Worm (Caenorhabditis elegans) whole organism, L4/young adult: ENCODE measurements around the gene R07E5.6.

Experiments
- W03F9.2 ChIP-seq: fragments of 150-350 bp; optimal IDR thresholded peaks from 2 replicates; lab custom pipeline; 2014; ENCODE audit warnings: missing biosample characterization, missing genetic modification characterization
- dao-5 ChIP-seq: sonication (generic microtip); optimal IDR thresholded peaks from 2 replicates; lab custom pipeline; 2016; ENCODE audit warnings: missing genotype, missing genetic modification characterization, moderate library complexity, missing compliant biosample characterization
- him-1 ChIP-seq: sonication (generic microtip); optimal IDR thresholded peaks from 2 replicates; lab custom pipeline; 2016; ENCODE audit warnings: missing genotype, missing genetic modification reagents, missing genetic modification characterization, missing compliant biosample characterization

R07E5.6 gene

DNA sequence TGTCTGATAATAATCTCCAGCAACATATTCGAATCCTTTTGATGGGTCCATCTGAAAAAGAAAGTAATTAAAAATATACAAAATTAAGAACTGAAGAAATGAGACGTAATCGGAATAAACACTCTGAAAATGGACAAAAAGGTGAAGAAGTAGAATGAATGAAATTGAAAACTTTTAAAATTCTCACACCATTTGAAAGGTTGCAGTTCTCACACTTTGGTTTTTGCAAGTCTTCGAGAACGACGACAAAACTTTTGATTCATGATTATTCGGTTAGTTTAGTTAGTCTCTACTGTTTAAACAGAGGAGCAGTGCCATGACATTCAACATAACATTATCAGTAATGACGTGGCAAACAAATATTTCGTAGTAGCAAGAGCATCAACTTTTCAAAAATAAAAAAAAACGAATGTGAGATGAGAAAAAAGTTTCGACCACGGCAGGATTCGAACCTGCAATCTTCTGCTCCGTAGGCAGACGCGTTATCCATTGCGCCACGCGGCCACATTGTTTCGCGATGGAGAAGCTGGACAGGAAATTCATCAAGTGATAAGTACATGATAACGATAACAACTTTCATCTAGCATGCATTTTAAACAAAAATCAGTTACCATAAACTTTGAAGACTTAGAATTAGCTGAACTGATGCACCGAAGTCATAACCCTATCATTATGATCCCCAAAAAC lies 51.5 kb downstream of the R07E5.6 start, which contains the start of gene ceh-43:
TSS of gene ceh-43 (minus strand) at position 51 of the 687 bp plus-strand sequence.
- no peak for TF ChIP-seq W03F9.2 (tag; lab: Kevin White, UChicago)
- TF ChIP-seq dao-5 (tag; lab: Kevin White, UChicago): no peak
- no peak for TF ChIP-seq him-1 (tag; lab: Kevin White, UChicago)
